Worm (Caenorhabditis elegans): Measurements from ENCODE around the gene M01A8.1.

M01A8.1 gene

ce11 chrIII:9250729-9251128, 6.3 kb upstream of the M01A8.1 start, which contains the start of gene T02C1.2:
T02C1.2 (plus strand) TSS chrIII:9251029.
- TF ChIP-seq elt-1 (tag; optimal IDR thresholded peaks at IDR 0.05; ENCODE audit: borderline replicate concordance, insufficient read depth) (no peak), ces-1 (GFP tag; optimal IDR thresholded peaks at IDR 0.05) (peak; percentile 6), hlh-1 (tag; optimal IDR thresholded peaks at IDR 0.05) (no peak)

DNA sequence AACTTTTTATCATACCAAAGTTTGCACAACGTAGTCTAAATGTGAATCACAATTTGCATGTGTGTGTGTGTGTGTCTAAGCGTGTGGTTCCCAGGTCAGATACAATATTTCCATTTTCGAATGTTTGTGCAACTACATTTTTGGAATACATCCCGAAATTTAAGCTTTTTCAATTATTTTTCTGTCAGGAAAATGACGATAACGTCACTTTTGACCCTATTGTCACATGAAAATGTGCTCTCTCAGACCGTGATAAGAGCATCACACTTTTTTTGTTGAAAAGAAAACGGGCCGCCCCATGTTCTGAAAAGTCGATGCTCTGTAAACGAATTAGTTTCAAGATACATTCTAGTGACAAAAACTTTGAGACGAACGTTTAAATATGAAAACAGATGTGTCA, 2.1 kb upstream of the M01A8.1 start:
- no peak for TF ChIP-seq hlh-1 (tag; optimal IDR thresholded peaks at IDR 0.05)
- TF ChIP-seq snpc-4 (tag; optimal IDR thresholded peaks at IDR 0.05) = no peak
- no peak for TF ChIP-seq mep-1 (tag; optimal IDR thresholded peaks at IDR 0.05)
- no peak for TF ChIP-seq blmp-1 (tag; optimal IDR thresholded peaks at IDR 0.05)
- no peak for TF ChIP-seq ceh-83 (GFP tag; optimal IDR thresholded peaks at IDR 0.05)
- no peak for TF ChIP-seq nhr-237 (tag; optimal IDR thresholded peaks at IDR 0.05)
- TF ChIP-seq lin-32 (GFP tag; optimal IDR thresholded peaks at IDR 0.05) = no peak
- no peak for TF ChIP-seq ceh-39 (tag; optimal IDR thresholded peaks at IDR 0.05)
- TF ChIP-seq M03D4.4 (tag; optimal IDR thresholded peaks at IDR 0.05) = no peak

ce11 chrIII:9255801-9256200, 1.3 kb upstream of the M01A8.1 start:
- TF ChIP-seq unc-62 (GFP tag; optimal IDR thresholded peaks at IDR 0.05) (no peak), blmp-1 (tag; optimal IDR thresholded peaks at IDR 0.05) (no peak), lin-13 (tag; optimal IDR thresholded peaks at IDR 0.05) (no peak), nhr-12 (tag; optimal IDR thresholded peaks at IDR 0.05) (no peak), cnd-1 (tag; optimal IDR thresholded peaks at IDR 0.05) (no peak), hlh-1 (tag; optimal IDR thresholded peaks at IDR 0.05) (no peak), nhr-237 (tag; optimal IDR thresholded peaks at IDR 0.05) (no peak), sptf-1 (tag; optimal IDR thresholded peaks at IDR 0.05) (no peak), mab-5 (tag; optimal IDR thresholded peaks at IDR 0.05) (no peak), unc-120 (tag; optimal IDR thresholded peaks at IDR 0.05; ENCODE audit: poor library complexity, severe bottlenecking) (no peak), ceh-43 (GFP tag; optimal IDR thresholded peaks at IDR 0.05) (no peak), tbx-8 (GFP tag; optimal IDR thresholded peaks at IDR 0.05) (no peak), M03D4.4 (tag; optimal IDR thresholded peaks at IDR 0.05) (no peak)

DNA sequence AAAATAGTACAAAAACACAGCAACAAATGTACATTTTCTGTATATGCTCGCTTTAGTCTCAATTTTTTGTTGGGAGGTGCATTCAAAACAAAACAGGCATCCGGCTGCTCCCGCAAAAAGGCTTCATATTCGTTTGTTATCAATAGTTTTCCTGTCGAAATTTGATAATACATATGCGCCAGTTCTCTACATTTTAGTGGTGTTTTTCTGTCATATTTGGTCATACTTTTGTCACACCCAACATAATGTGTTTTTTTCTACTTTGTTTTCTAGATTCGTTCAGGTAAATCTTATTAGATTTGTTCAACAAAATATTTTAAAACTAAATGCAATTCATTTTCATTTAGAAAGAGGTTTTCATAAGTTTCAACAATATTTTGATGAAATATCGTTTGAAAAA, 1.4 kb downstream of the M01A8.1 start:
- TF ChIP-seq ceh-43 (GFP tag; optimal IDR thresholded peaks at IDR 0.05) = no peak
- TF ChIP-seq M03D4.4 (tag; optimal IDR thresholded peaks at IDR 0.05) = no peak
- TF ChIP-seq nhr-2 (tag; optimal IDR thresholded peaks at IDR 0.05) = no peak
- no peak for TF ChIP-seq elt-3 (tag; optimal IDR thresholded peaks at IDR 0.05)
- no peak for TF ChIP-seq ztf-11 (tag; optimal IDR thresholded peaks at IDR 0.05)
- no peak for TF ChIP-seq mls-2 (tag; optimal IDR thresholded peaks at IDR 0.05)
- no peak for TF ChIP-seq nhr-237 (tag; optimal IDR thresholded peaks at IDR 0.05)
- TF ChIP-seq lsy-2 (tag; optimal IDR thresholded peaks at IDR 0.05) = no peak
- TF ChIP-seq zip-8 (tag; optimal IDR thresholded peaks at IDR 0.05) = no peak
- TF ChIP-seq hlh-1 (tag; optimal IDR thresholded peaks at IDR 0.05) = no peak
- TF ChIP-seq bed-3 (GFP tag; optimal IDR thresholded peaks at IDR 0.05) = no peak
- TF ChIP-seq ces-1 (GFP tag; optimal IDR thresholded peaks at IDR 0.05) = no peak
- no peak for TF ChIP-seq nhr-76 (tag; optimal IDR thresholded peaks at IDR 0.05)
- no peak for TF ChIP-seq elt-1 (tag; optimal IDR thresholded peaks at IDR 0.05; ENCODE audit: borderline replicate concordance, insufficient read depth)
- TF ChIP-seq lin-32 (GFP tag; optimal IDR thresholded peaks at IDR 0.05) = no peak
- TF ChIP-seq mep-1 (tag; optimal IDR thresholded peaks at IDR 0.05) = no peak
- TF ChIP-seq mab-5 (tag; optimal IDR thresholded peaks at IDR 0.05) = no peak
- no peak for TF ChIP-seq unc-62 (GFP tag; optimal IDR thresholded peaks at IDR 0.05)
- no peak for TF ChIP-seq lin-13 (tag; optimal IDR thresholded peaks at IDR 0.05)
- no peak for TF ChIP-seq nhr-28 (tag; optimal IDR thresholded peaks at IDR 0.05)

DNA sequence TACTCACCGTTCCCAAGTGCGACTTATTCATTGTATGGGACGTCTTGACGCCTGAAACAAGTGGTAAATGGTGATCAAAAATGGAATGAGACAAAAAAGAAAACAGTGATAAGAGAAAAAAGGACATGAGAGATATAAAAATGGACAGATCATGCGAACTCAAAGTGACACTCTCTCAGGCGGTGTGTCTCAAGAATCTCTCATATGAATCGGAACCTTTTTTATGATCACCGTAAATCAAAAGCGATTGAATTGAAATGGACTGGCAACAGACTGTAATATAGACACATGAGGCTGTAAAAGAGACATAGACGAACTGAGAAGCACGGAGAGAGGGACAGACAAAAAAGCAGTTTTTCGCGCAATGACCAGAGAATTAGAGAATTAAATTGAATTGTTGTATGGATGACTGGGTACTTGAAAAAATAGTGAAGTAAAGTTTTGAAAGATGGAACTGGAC, 12.0 kb downstream of the M01A8.1 start, which contains the start of gene clip-1:
clip-1 (minus strand) TSS at position 51 of the 460 bp plus-strand sequence.
- TF ChIP-seq ceh-43 (GFP tag; optimal IDR thresholded peaks at IDR 0.05) (no peak), sem-2 (GFP tag; optimal IDR thresholded peaks at IDR 0.05) (no peak), unc-62 (GFP tag; optimal IDR thresholded peaks at IDR 0.05) (peak; percentile 12), ces-1 (GFP tag; optimal IDR thresholded peaks at IDR 0.05) (peak; percentile 31), ztf-11 (tag; optimal IDR thresholded peaks at IDR 0.05) (no peak), pha-4 (tag; optimal IDR thresholded peaks at IDR 0.05) (no peak)

Data from whole organism, mixed stage, embryonic.